Worm (Caenorhabditis elegans): ENCODE data around the gene Y110A2AL.5.
A peak's percentile ranks its signal among the peaks of the same experiment; 100 is the strongest.

The Y110A2AL.5 gene

DNA sequence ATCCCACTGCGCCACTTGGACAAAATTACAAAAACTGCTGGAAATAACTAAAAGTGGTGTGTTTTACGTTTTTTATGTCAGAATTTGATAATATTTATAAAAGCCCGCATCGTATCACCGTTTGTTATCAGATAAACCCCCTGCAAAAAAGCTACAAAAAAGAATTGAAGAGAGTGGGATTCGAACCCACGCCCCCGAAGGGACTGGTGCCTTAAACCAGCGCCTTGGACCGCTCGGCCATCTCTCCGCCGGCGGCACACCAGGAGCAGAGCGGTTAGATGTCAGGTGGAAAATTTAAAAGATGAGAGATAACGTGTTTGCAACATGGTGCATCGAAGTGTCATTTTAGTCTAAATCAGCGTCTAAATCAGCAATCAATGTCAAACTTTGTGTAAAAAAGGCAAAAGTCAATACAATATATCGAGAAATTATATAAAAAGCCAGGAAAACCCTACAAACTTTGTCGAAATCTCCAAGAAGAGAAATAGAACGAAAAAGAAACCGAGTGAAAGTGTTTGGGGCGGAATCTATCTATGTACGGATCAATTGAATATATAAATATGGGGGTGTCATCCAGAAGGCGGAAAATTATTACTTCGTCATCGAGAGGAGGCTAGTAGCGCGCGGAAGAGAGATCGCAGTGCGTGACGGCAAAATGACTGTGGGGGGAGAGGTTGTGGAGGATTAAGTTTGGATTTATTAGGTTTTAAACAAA lies 2.8 kb upstream of the Y110A2AL.5 start (continued):
- TF ChIP-seq nhr-102 (tag; optimal IDR thresholded peaks at IDR 0.05): peak; percentile 0
- no peak for TF ChIP-seq ZK546.5 (tag; optimal IDR thresholded peaks at IDR 0.05)
- TF ChIP-seq unc-39 (tag; optimal IDR thresholded peaks at IDR 0.05): no peak
- TF ChIP-seq R02D3.7 (tag; optimal IDR thresholded peaks at IDR 0.05): no peak
- peak; percentile 85 for TF ChIP-seq egl-43 (GFP tag; IDR thresholded peaks at IDR 0.05)
- TF ChIP-seq daf-16 (GFP tag; optimal IDR thresholded peaks at IDR 0.05): peak in 1 of 2 experiments; percentile 23
- TF ChIP-seq daf-16 (tag; optimal IDR thresholded peaks at IDR 0.05): no peak
- peak; percentile 66 for TF ChIP-seq arid-1 (GFP tag; conservative IDR thresholded peaks at IDR 0.05)
- peak; percentile 14 for TF ChIP-seq hlh-11 (tag; optimal IDR thresholded peaks at IDR 0.05)
- TF ChIP-seq spr-1 (tag; optimal IDR thresholded peaks at IDR 0.05): no peak
- TF ChIP-seq mdt-29 (GFP tag; IDR thresholded peaks at IDR 0.05): 0 out of 2 replicates have a peak, but pooled peaks have one; percentile 10
- peak; percentile 9 for TF ChIP-seq nhr-28 (tag; optimal IDR thresholded peaks at IDR 0.05)
- TF ChIP-seq ceh-28 (tag; optimal IDR thresholded peaks at IDR 0.05): no peak
- no peak for TF ChIP-seq daf-12 (tag; optimal IDR thresholded peaks at IDR 0.05)
- TF ChIP-seq dve-1 (tag; optimal IDR thresholded peaks at IDR 0.05; ENCODE audit: insufficient read depth): no peak
- TF ChIP-seq daf-8 (GFP tag; IDR thresholded peaks at IDR 0.05): no peak
- TF ChIP-seq pqm-1 (tag; optimal IDR thresholded peaks at IDR 0.05): no peak
- TF ChIP-seq unc-62 (GFP tag; optimal IDR thresholded peaks at IDR 0.05 in 1 of 2): no peak
- no peak for TF ChIP-seq unc-62 (tag; optimal IDR thresholded peaks at IDR 0.05)
- TF ChIP-seq sdz-12 (GFP tag; optimal IDR thresholded peaks at IDR 0.05): no peak
- TF ChIP-seq ztf-11 (tag; optimal IDR thresholded peaks at IDR 0.05): no peak
- TF ChIP-seq attf-4 (tag; optimal IDR thresholded peaks at IDR 0.05): no peak
- no peak for TF ChIP-seq nhr-25 (tag; optimal IDR thresholded peaks at IDR 0.05; ENCODE audit: borderline replicate concordance, insufficient read depth)
- no peak for TF ChIP-seq ceh-44 (GFP tag; IDR thresholded peaks at IDR 0.05)
- peak; percentile 67 for TF ChIP-seq lin-38 (GFP tag; IDR thresholded peaks at IDR 0.05)
- no peak for TF ChIP-seq F44E2.7 (GFP tag; IDR thresholded peaks at IDR 0.05)
- TF ChIP-seq vab-7 (GFP tag; IDR thresholded peaks at IDR 0.05): peak; percentile 72
- no peak for TF ChIP-seq T26A8.4 (GFP tag; IDR thresholded peaks at IDR 0.05)
- TF ChIP-seq skn-1 (tag; optimal IDR thresholded peaks at IDR 0.05): no peak
- no peak for TF ChIP-seq nhr-237 (tag; optimal IDR thresholded peaks at IDR 0.05)
- no peak for TF ChIP-seq hlh-30 (tag; optimal IDR thresholded peaks at IDR 0.05; ENCODE audit: insufficient read depth)
- peak; percentile 30; the same call in 1 of the 2 replicates for TF ChIP-seq snpc-1.2 (GFP tag; IDR thresholded peaks at IDR 0.05)
- TF ChIP-seq D1046.2 (GFP tag; IDR thresholded peaks at IDR 0.05): 0 out of 2 replicates have a peak, but pooled peaks have one; percentile 20
- peak; percentile 75; the same call in 1 of the 2 replicates for TF ChIP-seq pha-4 (GFP tag; IDR thresholded peaks at IDR 0.05)
- no peak for TF ChIP-seq pha-4 (tag; optimal IDR thresholded peaks at IDR 0.05)
- TF ChIP-seq ctbp-1 (GFP tag; IDR thresholded peaks at IDR 0.05): 0 out of 2 replicates have a peak, but pooled peaks have one; percentile 23
- TF ChIP-seq madf-5 (GFP tag; IDR thresholded peaks at IDR 0.05): 0 out of 4 replicates have a peak, but pooled peaks of 1 of the 2 experiments have one; percentile 60
- TF ChIP-seq set-16 (GFP tag; IDR thresholded peaks at IDR 0.05): peak; percentile 71
- TF ChIP-seq zag-1 (tag; optimal IDR thresholded peaks at IDR 0.05): no peak
- TF ChIP-seq ceh-20 (GFP tag; IDR thresholded peaks at IDR 0.05): no peak
- peak; percentile 20 for TF ChIP-seq F10B5.3 (tag; optimal IDR thresholded peaks at IDR 0.05)
- TF ChIP-seq aly-2 (tag; optimal IDR thresholded peaks at IDR 0.05): no peak
- TF ChIP-seq Y48G9A.11 (GFP tag; IDR thresholded peaks at IDR 0.05): 0 out of 2 replicates have a peak, but pooled peaks have one; percentile 33
- no peak for TF ChIP-seq lin-29 (GFP tag; IDR thresholded peaks at IDR 0.05)
- peak; percentile 3 for TF ChIP-seq rbr-2 (tag; optimal IDR thresholded peaks at IDR 0.05)
- TF ChIP-seq tag-97 (GFP tag; IDR thresholded peaks at IDR 0.05): no peak

All from whole organism, L4 larva.